Fruit fly (Drosophila melanogaster): ENCODE data around the gene CG4686.

Gene CG4686

dm6 chr3R:19858017-19858659 lies 6.2 kb upstream of the CG4686 start (continued):
- TF ChIP-seq CG9609 (GFP tag; optimal IDR thresholded peaks at IDR 0.05) = peak; percentile 18
- TF ChIP-seq CG3995 (GFP tag; optimal IDR thresholded peaks at IDR 0.05) = peak; percentile 3
- TF ChIP-seq CG30431 (GFP tag; optimal IDR thresholded peaks at IDR 0.05) = no peak
- peak; percentile 34; the same call in 1 of the 2 replicates for TF ChIP-seq slbo (GFP tag; IDR thresholded peaks at IDR 0.05)
- peak; percentile 26 for TF ChIP-seq Asciz (GFP tag; optimal IDR thresholded peaks at IDR 0.05)
- TF ChIP-seq kay (GFP tag; optimal IDR thresholded peaks at IDR 0.05) = peak; percentile 1
- TF ChIP-seq ken (GFP tag; IDR thresholded peaks at IDR 0.05) = peak; percentile 48; the same call in 1 of the 3 replicates
- TF ChIP-seq wek (GFP tag; optimal IDR thresholded peaks at IDR 0.05) = peak; percentile 38
- no peak for TF ChIP-seq CG17912 (GFP tag; optimal IDR thresholded peaks at IDR 0.05)
- TF ChIP-seq CG13296 (GFP tag; optimal IDR thresholded peaks at IDR 0.05) = peak; percentile 29
- TF ChIP-seq D19A (tag; optimal IDR thresholded peaks at IDR 0.05) = peak; percentile 0
- peak; percentile 43 for TF ChIP-seq Vsx1 (GFP tag; optimal IDR thresholded peaks at IDR 0.05)
- TF ChIP-seq ham (GFP tag; IDR thresholded peaks at IDR 0.05) = peak; percentile 9; the same call in 1 of the 2 replicates
- peak; percentile 14 for TF ChIP-seq Usf (GFP tag; optimal IDR thresholded peaks at IDR 0.05)
- TF ChIP-seq Hand (GFP tag; optimal IDR thresholded peaks at IDR 0.05) = no peak
- peak; percentile 48 for TF ChIP-seq mirr (GFP tag; optimal IDR thresholded peaks at IDR 0.05)
- TF ChIP-seq CG8924 (tag; optimal IDR thresholded peaks at IDR 0.05) = no peak
- peak; percentile 5 for TF ChIP-seq CG14710 (tag; optimal IDR thresholded peaks at IDR 0.05)
- peak; percentile 42 for TF ChIP-seq bcd (GFP tag; optimal IDR thresholded peaks at IDR 0.05)
- no peak for TF ChIP-seq CG10654 (GFP tag; optimal IDR thresholded peaks at IDR 0.05)
- peak; percentile 12 for TF ChIP-seq repo (GFP tag; optimal IDR thresholded peaks at IDR 0.05)
- peak; percentile 0 for TF ChIP-seq Max (GFP tag; optimal IDR thresholded peaks at IDR 0.05)
- TF ChIP-seq D (optimal IDR thresholded peaks at IDR 0.05) = no peak
- peak; percentile 10 for TF ChIP-seq D (GFP tag; optimal IDR thresholded peaks at IDR 0.05)
- peak; percentile 71 for TF ChIP-seq caup (GFP tag; optimal IDR thresholded peaks at IDR 0.05; ENCODE audit: severe bottlenecking)
- peak; percentile 68 for TF ChIP-seq sens (GFP tag)
- TF ChIP-seq Fer1 (GFP tag; optimal IDR thresholded peaks at IDR 0.05) = peak; percentile 61
- TF ChIP-seq chm (GFP tag; IDR thresholded peaks at IDR 0.05) = peak; percentile 61
- TF ChIP-seq CG2199 (GFP tag; IDR thresholded peaks at IDR 0.05) = 0 out of 3 replicates have a peak, but pooled peaks have one; percentile 40
- TF ChIP-seq ap (GFP tag; IDR thresholded peaks at IDR 0.05) = no peak
- 0 out of 2 replicates have a peak, but pooled peaks have one; percentile 6 for TF ChIP-seq CG5953 (GFP tag; IDR thresholded peaks at IDR 0.05)
- peak; percentile 46; the same call in 1 of the 3 replicates for TF ChIP-seq ci (GFP tag; IDR thresholded peaks at IDR 0.05)
- peak; percentile 37 for TF ChIP-seq sug (tag; optimal IDR thresholded peaks at IDR 0.05)
- TF ChIP-seq Atf6 (GFP tag; IDR thresholded peaks at IDR 0.05) = peak; percentile 70; the same call in 1 of the 2 replicates
- TF ChIP-seq h (optimal IDR thresholded peaks at IDR 0.05) = no peak
- peak; percentile 41 for TF ChIP-seq CG7786 (GFP tag; optimal IDR thresholded peaks at IDR 0.05)
- peak; percentile 49 for TF ChIP-seq Dip3 (GFP tag; optimal IDR thresholded peaks at IDR 0.05)
- TF ChIP-seq Trl (optimal IDR thresholded peaks at IDR 0.05) = no peak
- peak; percentile 38 for TF ChIP-seq Trl (GFP tag; optimal IDR thresholded peaks at IDR 0.05)
- TF ChIP-seq CG3281 (GFP tag; optimal IDR thresholded peaks at IDR 0.05) = peak; percentile 68
- TF ChIP-seq ara (GFP tag; IDR thresholded peaks at IDR 0.05) = 0 out of 2 replicates have a peak, but pooled peaks have one; percentile 31
- peak; percentile 34 for TF ChIP-seq fd64A (GFP tag; optimal IDR thresholded peaks at IDR 0.05)
- TF ChIP-seq ERR (GFP tag; optimal IDR thresholded peaks at IDR 0.05) = peak; percentile 18
- TF ChIP-seq gsb (GFP tag; IDR thresholded peaks at IDR 0.05) = no peak
- TF ChIP-seq lbe (GFP tag; optimal IDR thresholded peaks at IDR 0.05) = peak; percentile 86
- TF ChIP-seq CG12744 (GFP tag; optimal IDR thresholded peaks at IDR 0.05) = peak; percentile 8
- TF ChIP-seq az2 (GFP tag; optimal IDR thresholded peaks at IDR 0.05) = no peak
- TF ChIP-seq schlank (tag; optimal IDR thresholded peaks at IDR 0.05) = peak; percentile 71
- TF ChIP-seq ftz-f1 (GFP tag; optimal IDR thresholded peaks at IDR 0.05) = no peak
- TF ChIP-seq B-H2 (GFP tag; optimal IDR thresholded peaks at IDR 0.05) = peak; percentile 23
- TF ChIP-seq fru (optimal IDR thresholded peaks at IDR 0.05) = no peak
- TF ChIP-seq Deaf1 (tag; optimal IDR thresholded peaks at IDR 0.05) = no peak

Measured in whole organism, embryonic.